Fruit fly (Drosophila melanogaster) whole organism, embryonic: ENCODE measurements around the gene gry.

Experiments used
- CG10274 ChIP-seq: fragments of 200-800 bp; sonication (Bioruptor generic); optimal IDR thresholded peaks from 3 replicates; lab custom pipeline; 2017; ENCODE audit warnings: missing biosample characterization, mild to moderate bottlenecking, missing genetic modification characterization
- CG10462 ChIP-seq: fragments of 200-800 bp; sonication (Bioruptor generic); optimal IDR thresholded peaks from 2 replicates; lab custom pipeline; 2016; ENCODE audit warnings: missing biosample characterization, missing genetic modification characterization
- CG10543 ChIP-seq: fragments of 200-800 bp; sonication (Bioruptor generic); optimal IDR thresholded peaks from 3 replicates; lab custom pipeline; 2017; ENCODE audit warnings: missing biosample characterization, mild to moderate bottlenecking, missing genetic modification characterization, moderate library complexity
- CG12659 ChIP-seq: fragments of 200-800 bp; sonication (Bioruptor generic); optimal IDR thresholded peaks from 3 replicates; lab custom pipeline; 2017; ENCODE audit warnings: mild to moderate bottlenecking, missing biosample characterization, missing genetic modification reagents, missing genetic modification characterization
- CG13424 ChIP-seq: fragments of 200-800 bp; sonication (Bioruptor generic); optimal IDR thresholded peaks from 2 replicates; lab custom pipeline; 2019; ENCODE audit warnings: missing biosample characterization, mild to moderate bottlenecking, missing genetic modification characterization, moderate library complexity
- CG14050 ChIP-seq: fragments of 200-800 bp; sonication (Bioruptor generic); IDR thresholded peaks from 3 replicates; pipeline ENCODE4 v1.3.6; 2022; ENCODE audit warnings: missing biosample characterization, missing genetic modification characterization
- CG14710 ChIP-seq: fragments of 200-800 bp; sonication (Bioruptor generic); optimal IDR thresholded peaks from 3 replicates; lab custom pipeline; 2019; ENCODE audit warnings: missing biosample characterization, mild to moderate bottlenecking, missing genetic modification characterization, moderate library complexity
- CG15479 ChIP-seq: fragments of 200-800 bp; sonication (Bioruptor generic); optimal IDR thresholded peaks from 3 replicates; lab custom pipeline; 2019; ENCODE audit warnings: missing biosample characterization, mild to moderate bottlenecking, missing genetic modification characterization, moderate library complexity
- CG17359 ChIP-seq: fragments of 200-800 bp; sonication (Bioruptor generic); optimal IDR thresholded peaks from 3 replicates; lab custom pipeline; 2018; ENCODE audit warnings: missing biosample characterization, mild to moderate bottlenecking, missing genetic modification characterization, moderate library complexity
- CG18599 ChIP-seq: fragments of 200-800 bp; sonication (Bioruptor generic); optimal IDR thresholded peaks from 3 replicates; lab custom pipeline; 2017; ENCODE audit warnings: missing biosample characterization, missing genetic modification characterization, mild to moderate bottlenecking, moderate library complexity, missing genetic modification reagents
- CG18764 ChIP-seq: fragments of 200-800 bp; sonication (Bioruptor generic); optimal IDR thresholded peaks from 3 replicates; lab custom pipeline; 2016; ENCODE audit warnings: missing biosample characterization, missing genetic modification characterization
- CG31365 ChIP-seq: fragments of 200-800 bp; sonication (Bioruptor generic); optimal IDR thresholded peaks from 2 replicates; lab custom pipeline; 2018; ENCODE audit warnings: missing biosample characterization, mild to moderate bottlenecking, missing genetic modification characterization
- CG4360 ChIP-seq: fragments of 200-800 bp; sonication (Bioruptor generic); IDR thresholded peaks from 2 replicates; pipeline ENCODE4 v1.3.6; 2022; ENCODE audit warnings: missing biosample characterization, missing genetic modification characterization
- CG6654 ChIP-seq: fragments of 200-800 bp; sonication (Bioruptor generic); optimal IDR thresholded peaks from 2 replicates; lab custom pipeline; 2017; ENCODE audit warnings: missing biosample characterization, mild to moderate bottlenecking, missing genetic modification characterization
- CG6854 ChIP-seq: fragments of 200-800 bp; sonication (Bioruptor generic); optimal IDR thresholded peaks from 3 replicates; lab custom pipeline; 2017; ENCODE audit warnings: missing biosample characterization, mild to moderate bottlenecking, missing genetic modification characterization
- CG7987 ChIP-seq: fragments of 200-800 bp; sonication (Bioruptor generic); optimal IDR thresholded peaks from 2 replicates; lab custom pipeline; 2018; ENCODE audit warnings: missing biosample characterization, mild to moderate bottlenecking, missing genetic modification characterization, moderate library complexity
- CG8281 ChIP-seq: fragments of 200-800 bp; sonication (Bioruptor generic); optimal IDR thresholded peaks from 2 replicates; lab custom pipeline; 2018; ENCODE audit warnings: missing biosample characterization, mild to moderate bottlenecking, missing genetic modification characterization, moderate library complexity
- CG8924 ChIP-seq: fragments of 200-800 bp; optimal IDR thresholded peaks from 3 replicates; lab custom pipeline; 2019; ENCODE audit warnings: missing biosample characterization, mild to moderate bottlenecking, missing genetic modification characterization, moderate library complexity
- CTCF ChIP-seq: fragments of 200-800 bp; sonication (Bioruptor generic); optimal IDR thresholded peaks from 2 replicates; lab custom pipeline; 2017; ENCODE audit warnings: missing biosample characterization, mild to moderate bottlenecking, missing genetic modification characterization, moderate library complexity
- D19A ChIP-seq: fragments of 200-800 bp; optimal IDR thresholded peaks from 3 replicates; lab custom pipeline; 2019; ENCODE audit warnings: missing biosample characterization, mild to moderate bottlenecking, missing genetic modification characterization, moderate library complexity
- Elba2 ChIP-seq: fragments of 200-800 bp; sonication (Bioruptor generic); optimal IDR thresholded peaks from 3 replicates; lab custom pipeline; 2016; ENCODE audit warnings: missing biosample characterization, missing genetic modification characterization
- Fer1 ChIP-seq: fragments of 200-800 bp; sonication (Bioruptor generic); optimal IDR thresholded peaks from 2 replicates; lab custom pipeline; 2017; ENCODE audit warnings: missing biosample characterization, mild to moderate bottlenecking, missing genetic modification characterization
- HmgD ChIP-seq: fragments of 200-800 bp; sonication (Bioruptor generic); optimal IDR thresholded peaks from 3 replicates; lab custom pipeline; 2016; ENCODE audit warnings: missing biosample characterization, missing genetic modification characterization
- HmgZ ChIP-seq: fragments of 200-800 bp; sonication (Bioruptor generic); optimal IDR thresholded peaks from 2 replicates; lab custom pipeline; 2018; ENCODE audit warnings: missing biosample characterization, mild to moderate bottlenecking, missing genetic modification characterization
- Mrtf ChIP-seq: fragments of 200-800 bp; sonication (Bioruptor generic); IDR thresholded peaks from 3 replicates; pipeline ENCODE4 v1.3.6; 2022; ENCODE audit warnings: missing biosample characterization, missing genetic modification characterization
- NC2β ChIP-seq: fragments of 200-800 bp; sonication (Bioruptor generic); optimal IDR thresholded peaks from 2 replicates; lab custom pipeline; 2016; ENCODE audit warnings: missing biosample characterization, missing genetic modification characterization
- Nf-YA ChIP-seq: fragments of 200-800 bp; sonication (Bioruptor generic); IDR thresholded peaks from 2 replicates; pipeline ENCODE4 v1.3.6; 2022; ENCODE audit warnings: missing biosample characterization, missing genetic modification characterization
- Nf-YC ChIP-seq: fragments of 200-800 bp; optimal IDR thresholded peaks from 3 replicates; lab custom pipeline; 2019; ENCODE audit warnings: missing biosample characterization, mild to moderate bottlenecking, missing genetic modification characterization, moderate library complexity
- Opbp ChIP-seq: fragments of 200-800 bp; sonication (Bioruptor generic); IDR thresholded peaks from 3 replicates; pipeline ENCODE4 v1.3.6; 2022; ENCODE audit warnings: missing biosample characterization, missing genetic modification characterization; ENCODE audit not compliant: partially characterized antibody
- Pdp1 ChIP-seq, 2 experiments: fragments of 200-800 bp; sonication (Bioruptor generic); optimal IDR thresholded peaks; 3 replicates each; lab custom pipeline; 2016; ENCODE audit warnings: missing biosample characterization in 2 of 2, missing genetic modification characterization in 2 of 2, mild to moderate bottlenecking in 1 of 2, moderate library complexity in 1 of 2
- Poxn ChIP-seq: fragments of 200-800 bp; sonication (Bioruptor generic); IDR thresholded peaks from 2 replicates; pipeline ENCODE4 v1.3.6; 2022; ENCODE audit warnings: missing biosample characterization, missing genetic modification characterization
- Six4 ChIP-seq: fragments of 200-800 bp; sonication (Bioruptor generic); optimal IDR thresholded peaks from 2 replicates; lab custom pipeline; 2016; ENCODE audit warnings: missing biosample characterization, missing genetic modification characterization
- Xrp1 ChIP-seq: fragments of 200-800 bp; sonication (Bioruptor generic); IDR thresholded peaks from 2 replicates; pipeline ENCODE4 v1.3.6; 2022; ENCODE audit warnings: missing biosample characterization, missing genetic modification characterization
- ab ChIP-seq: fragments of 200-800 bp; sonication (Bioruptor generic); optimal IDR thresholded peaks from 2 replicates; lab custom pipeline; 2016; ENCODE audit warnings: missing biosample characterization, missing genetic modification characterization
- ac ChIP-seq: fragments of 200-800 bp; sonication (Bioruptor generic); optimal IDR thresholded peaks from 3 replicates; lab custom pipeline; 2017; ENCODE audit warnings: missing biosample characterization, mild to moderate bottlenecking, missing genetic modification characterization
- bbx ChIP-seq: fragments of 200-800 bp; sonication (Bioruptor generic); IDR thresholded peaks from 2 replicates; pipeline ENCODE4 v1.3.6; 2022; ENCODE audit warnings: missing biosample characterization, missing genetic modification characterization; ENCODE audit not compliant: partially characterized antibody
- cas ChIP-seq: fragments of 200-800 bp; sonication (Bioruptor generic); IDR thresholded peaks from 2 replicates; pipeline ENCODE4 v1.3.6; 2022; ENCODE audit warnings: missing biosample characterization, missing genetic modification characterization
- caup ChIP-seq: fragments of 200-800 bp; sonication (Bioruptor generic); optimal IDR thresholded peaks from 3 replicates; lab custom pipeline; 2017; ENCODE audit warnings: missing biosample characterization, mild to moderate bottlenecking, missing genetic modification characterization, moderate library complexity; ENCODE audit not compliant: severe bottlenecking
- croc ChIP-seq: fragments of 200-800 bp; sonication (Bioruptor generic); conservative IDR thresholded peaks from 3 replicates; pipeline ENCODE4 v1.3.6; 2022; ENCODE audit warnings: missing biosample characterization, missing genetic modification characterization
- gcm2 ChIP-seq: fragments of 200-800 bp; sonication (Bioruptor generic); optimal IDR thresholded peaks from 2 replicates; lab custom pipeline; 2016; ENCODE audit warnings: missing biosample characterization, missing genetic modification characterization
- gem ChIP-seq: fragments of 200-800 bp; sonication (Bioruptor generic); optimal IDR thresholded peaks from 2 replicates; lab custom pipeline; 2019; ENCODE audit warnings: missing biosample characterization, mild to moderate bottlenecking, missing genetic modification characterization, moderate library complexity
- her ChIP-seq: fragments of 200-800 bp; sonication (Bioruptor generic); optimal IDR thresholded peaks from 2 replicates; lab custom pipeline; 2016; ENCODE audit warnings: missing biosample characterization, missing genetic modification characterization
- p53 ChIP-seq: fragments of 200-800 bp; sonication (Bioruptor generic); optimal IDR thresholded peaks from 2 replicates; lab custom pipeline; 2016; ENCODE audit warnings: missing biosample characterization, missing genetic modification characterization
- pfk ChIP-seq: fragments of 200-800 bp; sonication (Bioruptor generic); optimal IDR thresholded peaks from 2 replicates; lab custom pipeline; 2018; ENCODE audit warnings: missing biosample characterization, mild to moderate bottlenecking, missing genetic modification characterization, moderate library complexity
- pnt ChIP-seq: fragments of 200-800 bp; sonication (Bioruptor generic); optimal IDR thresholded peaks from 3 replicates; lab custom pipeline; 2016; ENCODE audit warnings: missing biosample characterization, missing genetic modification characterization
- sob ChIP-seq: fragments of 200-800 bp; sonication (Bioruptor generic); IDR thresholded peaks from 2 replicates; pipeline ENCODE4 v1.3.6; 2022; ENCODE audit warnings: missing biosample characterization, missing genetic modification characterization
- sqz ChIP-seq: fragments of 200-800 bp; sonication (Bioruptor generic); optimal IDR thresholded peaks from 3 replicates; lab custom pipeline; 2018; ENCODE audit warnings: missing biosample characterization, mild to moderate bottlenecking, missing genetic modification characterization
- sug ChIP-seq: fragments of 200-800 bp; optimal IDR thresholded peaks from 2 replicates; lab custom pipeline; 2019; ENCODE audit warnings: missing biosample characterization, mild to moderate bottlenecking, missing genetic modification characterization, moderate library complexity
- wek ChIP-seq: fragments of 200-800 bp; sonication (Bioruptor generic); optimal IDR thresholded peaks from 3 replicates; lab custom pipeline; 2018; ENCODE audit warnings: missing biosample characterization, mild to moderate bottlenecking, missing genetic modification characterization, moderate library complexity
- z ChIP-seq: fragments of 200-800 bp; sonication (Bioruptor generic); IDR thresholded peaks from 3 replicates; pipeline ENCODE4 v1.3.6; 2022; ENCODE audit warnings: missing biosample characterization, missing genetic modification characterization

gry gene

DNA sequence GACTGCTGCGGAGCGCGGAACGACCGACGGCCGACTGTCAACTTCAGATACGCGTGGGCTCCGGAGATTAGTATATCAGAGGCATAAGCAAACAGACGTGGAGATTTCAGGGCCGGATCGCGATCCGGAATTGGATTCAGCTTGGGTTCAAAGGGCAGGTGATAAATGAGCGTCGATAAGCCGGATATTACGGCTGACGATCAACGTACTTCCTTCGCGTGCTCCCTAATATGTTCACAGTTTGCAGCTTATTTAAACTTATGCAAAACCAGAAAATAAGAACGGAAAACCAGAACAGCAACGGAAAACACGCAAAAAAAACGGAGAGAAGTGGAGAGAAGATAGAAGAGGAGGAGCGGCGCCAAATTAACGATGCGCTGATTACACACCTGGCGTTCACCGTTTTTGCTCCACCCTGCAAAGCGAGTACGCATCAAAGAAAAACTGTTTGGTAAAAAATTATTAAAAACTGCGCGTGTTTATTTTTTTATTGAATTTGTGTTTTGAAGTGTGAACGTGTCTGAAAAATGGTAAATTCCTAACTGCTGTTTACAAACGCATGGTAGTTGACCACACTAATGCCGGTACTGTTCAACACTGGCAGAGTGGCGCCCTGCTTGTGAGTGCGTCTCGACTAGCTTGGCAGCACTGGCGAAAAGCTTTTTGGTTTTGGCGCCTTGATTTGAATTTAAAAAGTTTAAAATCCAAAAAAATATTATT lies 40.3 kb downstream of the gry start, which contains the start of gene CG17746 (continued):
- TF ChIP-seq CG10462 (GFP tag; lab: Kevin White, UChicago) (no peak), CG4360 (GFP tag; lab: Robert Waterston, UW) (no peak), Pdp1 (GFP tag; optimal IDR thresholded peaks at IDR 0.05; lab: Kevin White, UChicago) (peak in 1 of 2 experiments; percentile 63), CG12659 (GFP tag; lab: Kevin White, UChicago) (peak; percentile 75), Opbp (GFP tag; lab: Robert Waterston, UW) (peak; percentile 80), bbx (peak; percentile 54), Fer1 (GFP tag; lab: Kevin White, UChicago) (peak; percentile 46), Mrtf (GFP tag; lab: Robert Waterston, UW) (no peak), sob (GFP tag; lab: Robert Waterston, UW) (peak; percentile 67; the same call in 1 of the 2 replicates), CG14710 (tag; lab: Kevin White, UChicago) (peak; percentile 72), gcm2 (no peak), Elba2 (GFP tag; lab: Kevin White, UChicago) (no peak), gem (tag; lab: Kevin White, UChicago) (no peak), CG7987 (GFP tag; lab: Kevin White, UChicago) (peak; percentile 58), NC2β (GFP tag; lab: Kevin White, UChicago) (peak; percentile 28), ac (GFP tag; lab: Kevin White, UChicago) (no peak), HmgZ (tag; lab: Kevin White, UChicago) (peak; percentile 81), wek (GFP tag; lab: Kevin White, UChicago) (no peak), CG15479 (no peak), p53 (peak; percentile 59), croc (GFP tag; lab: Robert Waterston, UW) (no peak), CG14050 (GFP tag; lab: Robert Waterston, UW) (no peak), CG18764 (GFP tag; lab: Kevin White, UChicago) (no peak), caup (peak; percentile 18), CG18599 (GFP tag; lab: Kevin White, UChicago) (no peak), CTCF (peak; percentile 83), CG13424 (tag; lab: Kevin White, UChicago) (no peak), pnt (GFP tag; lab: Kevin White, UChicago) (peak; percentile 2), Poxn (GFP tag; lab: Robert Waterston, UW) (no peak), D19A (tag; lab: Kevin White, UChicago) (no peak), pfk (GFP tag; lab: Kevin White, UChicago) (no peak), ab (GFP tag; lab: Kevin White, UChicago) (no peak), Xrp1 (GFP tag; lab: Robert Waterston, UW) (peak; percentile 31; the same call in 1 of the 2 replicates), sqz (peak; percentile 81), CG10543 (GFP tag; lab: Kevin White, UChicago) (peak; percentile 37), Nf-YA (GFP tag; lab: Robert Waterston, UW) (no peak), CG8924 (peak; percentile 10), sug (tag; lab: Kevin White, UChicago) (peak; percentile 23), Nf-YC (tag; lab: Kevin White, UChicago) (peak; percentile 40), CG17359 (peak; percentile 21), Six4 (GFP tag; lab: Kevin White, UChicago) (no peak), CG31365 (peak; percentile 35), CG6654 (GFP tag; lab: Kevin White, UChicago) (no peak), CG6854 (GFP tag; lab: Kevin White, UChicago) (no peak), z (GFP tag; lab: Robert Waterston, UW) (no peak), HmgD (peak; percentile 53), CG8281 (tag; lab: Kevin White, UChicago) (no peak), cas (peak; percentile 33; the same call in 1 of the 2 replicates), her (peak; percentile 53), CG10274 (GFP tag; lab: Kevin White, UChicago) (no peak)
